Fruit fly (Drosophila melanogaster) whole organism: Measurements from ENCODE around the gene Traf4.

Experiments used
- Dll ChIP-seq: fragments of >200 bp; optimal IDR thresholded peaks from 2 replicates; lab custom pipeline; 2017
- EcR ChIP-seq, 2 experiments: fragments of >200 bp; optimal IDR thresholded peaks; 2 replicates each; lab custom pipeline; 2017; ENCODE audit warnings: missing biosample characterization in 2 of 2, missing genetic modification characterization in 2 of 2, missing genetic modification reagents in 2 of 2
- psq ChIP-seq: fragments of >200 bp; optimal IDR thresholded peaks from 2 replicates; lab custom pipeline; 2017

- TF ChIP-seq Dll (lab: Kevin White, UChicago) (no peak), psq (lab: Kevin White, UChicago) (no peak), EcR (GFP tag; optimal IDR thresholded peaks at IDR 0.05; lab: Kevin White, UChicago) (no peak)
These were observed 4.9 kb downstream of the Traf4 start for dm6 chr2L:4366652-4367051.
